Worm (Caenorhabditis elegans) whole organism, L1 larva: ENCODE measurements around the gene nhr-132.

Experiments used
- C04F5.9 ChIP-seq: sonication (generic microtip); optimal IDR thresholded peaks from 2 replicates; lab custom pipeline; 2016; ENCODE audit warnings: missing genetic modification characterization, missing compliant biosample characterization
- C16A3.4 ChIP-seq: fragments of 150-350 bp; optimal IDR thresholded peaks from 2 replicates; lab custom pipeline; 2014; ENCODE audit warnings: missing biosample characterization, missing genetic modification characterization
- C34B4.2 ChIP-seq: sonication (generic microtip); optimal IDR thresholded peaks from 2 replicates; lab custom pipeline; 2017; ENCODE audit warnings: mild to moderate bottlenecking, missing genetic modification characterization, missing compliant biosample characterization
- ama-1 ChIP-seq: fragments of 150-350 bp; optimal IDR thresholded peaks from 2 replicates; lab custom pipeline; 2014
- blmp-1 ChIP-seq: fragments of 150-350 bp; optimal IDR thresholded peaks from 2 replicates; lab custom pipeline; 2014; ENCODE audit warnings: missing biosample characterization, missing genetic modification characterization
- ceh-63 ChIP-seq: fragments of 200-800 bp; sonication (Bioruptor generic); optimal IDR thresholded peaks from 2 replicates; lab custom pipeline; 2018; ENCODE audit warnings: mild to moderate bottlenecking, missing genetic modification characterization, missing compliant biosample characterization
- ceh-82 ChIP-seq, 3 experiments: fragments of 150-350 bp in 1 of 3; sonication (generic microtip) in 2 of 3; optimal IDR thresholded peaks; 2 replicates each; lab custom pipeline; 2014 to 2017; ENCODE audit warnings: missing biosample characterization in 3 of 3, missing genetic modification characterization in 3 of 3
- ceh-90 ChIP-seq: sonication (generic microtip); optimal IDR thresholded peaks from 2 replicates; lab custom pipeline; 2016; ENCODE audit warnings: missing genetic modification characterization, missing compliant biosample characterization
- dpl-1 ChIP-seq, 3 experiments: fragments of 150-350 bp in 2 of 3; sonication (generic microtip) in 1 of 3; optimal IDR thresholded peaks; 2 replicates each; lab custom pipeline; 2014 to 2017; ENCODE audit warnings: missing biosample characterization in 3 of 3, missing genetic modification characterization in 3 of 3, missing genetic modification reagents in 3 of 3
- elt-3 ChIP-seq, 6 experiments: fragments of 150-350 bp in 1 of 6; sonication (generic microtip); optimal IDR thresholded peaks; 2 replicates each; lab custom pipeline; 2017 to 2018; ENCODE audit warnings: missing biosample characterization in 6 of 6, missing genetic modification characterization in 6 of 6, inconsistent platforms in 1 of 6
- ets-5 ChIP-seq: fragments of 200-800 bp; sonication (Bioruptor generic); IDR thresholded peaks from 2 replicates; pipeline ENCODE4 v1.3.6; 2022; ENCODE audit warnings: missing genetic modification characterization, missing compliant biosample characterization
- fkh-10 ChIP-seq: sonication (generic microtip); optimal IDR thresholded peaks from 2 replicates; lab custom pipeline; 2017; ENCODE audit warnings: missing biosample characterization, missing genetic modification reagents, missing genetic modification characterization
- fkh-4 ChIP-seq: sonication (generic microtip); optimal IDR thresholded peaks from 2 replicates; lab custom pipeline; 2016; ENCODE audit warnings: missing compliant biosample characterization, missing genetic modification characterization, borderline replicate concordance
- irx-1 ChIP-seq: sonication (generic microtip); optimal IDR thresholded peaks from 2 replicates; lab custom pipeline; 2016; ENCODE audit warnings: missing genetic modification characterization, missing compliant biosample characterization
- isw-1 ChIP-seq: fragments of 200-800 bp; sonication (Bioruptor generic); IDR thresholded peaks from 2 replicates; pipeline ENCODE4 v1.3.6; 2022; ENCODE audit warnings: missing genetic modification characterization, missing compliant biosample characterization
- lin-15B ChIP-seq: fragments of 150-350 bp; sonication (generic microtip); optimal IDR thresholded peaks from 3 replicates; lab custom pipeline; 2014; ENCODE audit warnings: missing biosample characterization, missing genetic modification characterization
- lsy-2 ChIP-seq, 2 experiments: fragments of 150-350 bp; optimal IDR thresholded peaks; 2 replicates each; lab custom pipeline; 2014; ENCODE audit warnings: missing biosample characterization in 2 of 2, missing genetic modification characterization in 2 of 2
- mab-9 ChIP-seq: fragments of 200-800 bp; sonication (Bioruptor generic); IDR thresholded peaks from 2 replicates; pipeline ENCODE4 v1.3.6; 2022; ENCODE audit warnings: missing genetic modification reagents, missing genetic modification characterization, missing compliant biosample characterization
- mep-1 ChIP-seq: fragments of 150-350 bp; optimal IDR thresholded peaks from 2 replicates; lab custom pipeline; 2014; ENCODE audit warnings: missing biosample characterization, missing genetic modification characterization
- nhr-76 ChIP-seq: sonication (generic microtip); optimal IDR thresholded peaks from 2 replicates; lab custom pipeline; 2017; ENCODE audit warnings: missing biosample characterization, missing genetic modification characterization
- nhr-85 ChIP-seq: sonication (generic microtip); peaks from one replicate; lab custom pipeline; 2016; ENCODE audit warnings: missing genetic modification characterization, inconsistent platforms, missing compliant biosample characterization
- nhr-90 ChIP-seq: sonication (generic microtip); optimal IDR thresholded peaks from 2 replicates; lab custom pipeline; 2016; ENCODE audit warnings: mild to moderate bottlenecking, missing genetic modification characterization, missing compliant biosample characterization; ENCODE audit not compliant: poor library complexity
- pax-3 ChIP-seq: fragments of 200-800 bp; sonication (Bioruptor generic); optimal IDR thresholded peaks from 2 replicates; lab custom pipeline; 2018; ENCODE audit warnings: mild to moderate bottlenecking, missing genetic modification characterization, moderate library complexity, missing compliant biosample characterization
- rnt-1 ChIP-seq: sonication (generic microtip); optimal IDR thresholded peaks from 2 replicates; lab custom pipeline; 2016; ENCODE audit warnings: mild to moderate bottlenecking, missing genetic modification characterization, moderate library complexity, missing compliant biosample characterization
- sup-37 ChIP-seq: fragments of 200-800 bp; sonication (Bioruptor generic); optimal IDR thresholded peaks from 2 replicates; lab custom pipeline; 2018; ENCODE audit warnings: mild to moderate bottlenecking, missing genetic modification characterization, missing compliant biosample characterization
- tbx-2 ChIP-seq: sonication (generic microtip); optimal IDR thresholded peaks from 2 replicates; lab custom pipeline; 2016; ENCODE audit warnings: missing genetic modification characterization, missing compliant biosample characterization
- unc-30 ChIP-seq: sonication (generic microtip); optimal IDR thresholded peaks from 2 replicates; lab custom pipeline; 2017; ENCODE audit warnings: missing biosample characterization, missing genetic modification characterization
- vab-15 ChIP-seq: sonication (generic microtip); optimal IDR thresholded peaks from 2 replicates; lab custom pipeline; 2017; ENCODE audit warnings: missing genotype, mild to moderate bottlenecking, missing genetic modification characterization, missing compliant biosample characterization
- xbp-1 ChIP-seq: sonication (generic microtip); optimal IDR thresholded peaks from 2 replicates; lab custom pipeline; 2016; ENCODE audit warnings: missing genetic modification characterization, missing compliant biosample characterization
- zag-1 ChIP-seq: fragments of 150-350 bp; optimal IDR thresholded peaks from 2 replicates; lab custom pipeline; 2014; ENCODE audit warnings: missing biosample characterization, missing genetic modification characterization
- zip-4 ChIP-seq: fragments of 200-800 bp; sonication (Bioruptor generic); optimal IDR thresholded peaks from 2 replicates; lab custom pipeline; 2018; ENCODE audit warnings: mild to moderate bottlenecking, missing genetic modification characterization, moderate library complexity, missing compliant biosample characterization
- ztf-11 ChIP-seq, 2 experiments: sonication (generic microtip); optimal IDR thresholded peaks; 2 replicates each; lab custom pipeline; 2016 to 2017; ENCODE audit warnings: missing genetic modification characterization in 2 of 2, missing biosample characterization in 1 of 2, missing compliant biosample characterization in 1 of 2
- ztf-4 ChIP-seq: fragments of 150-350 bp; optimal IDR thresholded peaks from 2 replicates; lab custom pipeline; 2014; ENCODE audit warnings: missing biosample characterization, missing genetic modification characterization

Gene nhr-132

DNA sequence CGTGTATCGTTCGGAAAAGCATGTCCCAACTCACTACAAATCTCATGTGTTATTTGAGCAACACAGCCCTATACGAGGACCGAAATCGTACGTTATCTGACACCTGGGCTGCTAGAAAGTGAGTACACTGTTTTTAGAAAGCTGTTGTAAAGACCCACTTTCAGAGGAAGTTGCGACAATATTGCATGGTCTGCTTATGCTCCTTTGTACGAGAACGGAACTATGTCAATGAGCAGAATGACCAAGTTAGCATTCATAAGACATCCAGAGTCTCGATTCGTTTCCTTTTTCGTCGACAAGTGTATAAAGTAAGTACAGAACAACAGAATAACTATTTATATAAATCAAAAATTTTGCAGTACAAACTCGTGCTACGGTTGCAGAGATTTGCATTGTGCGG is 42.7 kb downstream of the nhr-132 start:
- TF ChIP-seq zip-4 (GFP tag; lab: Kevin White, UChicago) (no peak), ztf-11 (tag; optimal IDR thresholded peaks at IDR 0.05; lab: Kevin White, UChicago) (no peak), nhr-85 (tag; lab: Kevin White, UChicago) (no peak), lsy-2 (tag; optimal IDR thresholded peaks at IDR 0.05; lab: Kevin White, UChicago) (no peak), mab-9 (no peak), fkh-10 (GFP tag; lab: Kevin White, UChicago) (no peak), ama-1 (lab: Kevin White, UChicago) (no peak), xbp-1 (tag; lab: Kevin White, UChicago) (no peak), irx-1 (tag; lab: Kevin White, UChicago) (no peak), ztf-4 (tag; lab: Kevin White, UChicago) (no peak), nhr-76 (tag; lab: Kevin White, UChicago) (no peak), mep-1 (tag; lab: Kevin White, UChicago) (no peak), rnt-1 (tag; lab: Kevin White, UChicago) (no peak), ceh-63 (no peak)
- TF ChIP-seq, all 84 proteins: peak for 0

DNA sequence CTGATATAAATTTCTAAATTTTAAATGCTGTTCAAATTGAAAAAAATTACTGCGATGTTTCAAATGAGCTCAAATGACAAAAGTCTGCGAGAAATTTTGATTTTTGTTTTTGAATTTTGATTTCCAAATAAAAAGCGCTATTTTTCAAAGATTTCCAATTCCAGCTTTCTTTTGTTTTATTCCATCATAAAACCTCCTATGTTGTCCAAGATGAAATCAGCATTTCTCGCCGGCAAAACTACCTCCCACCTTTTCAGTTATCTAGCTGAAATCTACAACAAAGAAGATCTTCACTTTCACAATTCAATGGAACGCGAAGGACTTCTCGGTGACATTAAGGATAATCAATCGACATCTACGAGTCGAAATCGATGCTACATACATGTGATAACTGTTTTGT is 44.7 kb downstream of the nhr-132 start, which contains the start of gene K06H6.4:
Gene K06H6.4, plus strand, starts transcription at position 301 of the 400 bp plus-strand sequence.
- TF ChIP-seq C34B4.2 (tag; lab: Kevin White, UChicago) (no peak), mep-1 (tag; lab: Kevin White, UChicago) (no peak), blmp-1 (tag; lab: Kevin White, UChicago) (peak; percentile 29), sup-37 (GFP tag; lab: Kevin White, UChicago) (no peak), ceh-90 (no peak), irx-1 (tag; lab: Kevin White, UChicago) (no peak), lin-15B (tag; lab: Kevin White, UChicago) (no peak)

DNA sequence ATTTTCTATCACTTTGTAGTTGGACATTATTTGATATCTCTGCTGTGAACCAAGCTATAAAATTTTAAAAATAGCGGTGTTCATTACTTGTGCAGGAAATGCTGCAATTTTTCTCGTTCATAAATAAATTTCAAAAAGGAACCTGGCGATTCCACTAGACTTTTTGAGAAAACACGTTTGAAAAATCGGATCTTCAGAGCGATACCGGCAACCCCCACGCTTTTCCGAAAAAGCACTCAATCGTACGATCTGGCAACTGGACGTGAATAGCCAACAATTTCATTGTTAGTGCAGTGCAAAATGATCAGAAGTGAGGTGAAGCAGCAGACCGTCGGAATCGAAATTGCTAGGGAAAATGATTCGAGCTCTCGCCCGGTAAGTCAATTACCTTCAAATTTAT is 47.4 kb downstream of the nhr-132 start, which contains the start of gene nstp-7:
Gene nstp-7, plus strand, starts transcription at position 301 of the 400 bp plus-strand sequence.
- no peak for TF ChIP-seq ets-5 (GFP tag; lab: Robert Waterston, UW)
- TF ChIP-seq zip-4 (GFP tag; lab: Kevin White, UChicago) = no peak
- TF ChIP-seq unc-30 (tag; lab: Kevin White, UChicago) = no peak
- TF ChIP-seq tbx-2 (tag; lab: Kevin White, UChicago) = no peak
- TF ChIP-seq C16A3.4 (tag; lab: Kevin White, UChicago) = no peak
- TF ChIP-seq sup-37 (GFP tag; lab: Kevin White, UChicago) = no peak
- TF ChIP-seq ztf-4 (tag; lab: Kevin White, UChicago) = no peak
- TF ChIP-seq elt-3 (tag; optimal IDR thresholded peaks at IDR 0.05; lab: Kevin White, UChicago) = no peak
- no peak for TF ChIP-seq fkh-4 (tag; lab: Kevin White, UChicago)
- no peak for TF ChIP-seq ceh-82 (tag; optimal IDR thresholded peaks at IDR 0.05; lab: Kevin White, UChicago)
- TF ChIP-seq vab-15 (tag; lab: Kevin White, UChicago) = no peak
- TF ChIP-seq lsy-2 (tag; optimal IDR thresholded peaks at IDR 0.05; lab: Kevin White, UChicago) = no peak
- TF ChIP-seq C04F5.9 (tag; lab: Kevin White, UChicago) = no peak
- no peak for TF ChIP-seq zag-1

DNA sequence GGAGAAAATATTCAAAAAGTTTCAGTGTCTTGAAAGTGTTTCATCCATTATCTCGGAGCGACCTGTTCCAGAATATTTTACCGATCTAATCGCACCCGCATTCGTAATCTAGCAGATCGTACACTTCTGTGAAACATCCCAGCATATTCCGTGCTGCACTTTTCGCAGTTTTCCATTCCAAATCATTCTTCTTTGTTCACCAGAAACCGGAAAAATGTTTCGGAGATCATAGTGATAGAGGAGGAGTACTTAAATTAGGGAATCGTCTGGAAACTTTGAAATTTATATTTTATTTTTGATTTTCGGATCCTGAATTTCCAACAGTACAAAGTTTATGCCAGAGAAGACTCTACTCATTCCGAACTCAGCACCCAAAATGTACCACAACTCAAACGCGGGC is 51.2 kb downstream of the nhr-132 start, which contains the start of gene K06H6.2:
Gene K06H6.2, plus strand, starts transcription at position 301 of the 400 bp plus-strand sequence.
- TF ChIP-seq vab-15 (tag; lab: Kevin White, UChicago) (no peak), pax-3 (tag; lab: Kevin White, UChicago) (no peak), nhr-90 (tag; lab: Kevin White, UChicago) (no peak), tbx-2 (tag; lab: Kevin White, UChicago) (no peak), dpl-1 (GFP tag; optimal IDR thresholded peaks at IDR 0.05; lab: Kevin White, UChicago) (no peak), isw-1 (GFP tag; lab: Robert Waterston, UW) (no peak), fkh-10 (GFP tag; lab: Kevin White, UChicago) (no peak), C04F5.9 (tag; lab: Kevin White, UChicago) (no peak)
